Fruit fly (Drosophila melanogaster): ENCODE data around the gene CG13014.

CG13014 gene

dm6 chrX:16610601-16611058, 23.0 kb downstream of the CG13014 start, which contains the start of gene mbt (continued):
- TF ChIP-seq Lpt (GFP tag; optimal IDR thresholded peaks at IDR 0.05) (no peak), CG3726 (GFP tag; IDR thresholded peaks at IDR 0.05) (no peak), CG10979 (tag; optimal IDR thresholded peaks at IDR 0.05) (no peak), CG4730 (GFP tag; IDR thresholded peaks at IDR 0.05) (no peak), ssp (GFP tag; IDR thresholded peaks at IDR 0.05) (no peak), fu2 (GFP tag; optimal IDR thresholded peaks at IDR 0.05) (no peak), pb (GFP tag; optimal IDR thresholded peaks at IDR 0.05) (no peak), sna (GFP tag; IDR thresholded peaks at IDR 0.05; ENCODE audit: partially characterized antibody) (peak; percentile 74), CG10267 (tag; optimal IDR thresholded peaks at IDR 0.05) (peak; percentile 43), sisA (GFP tag; IDR thresholded peaks at IDR 0.05) (no peak), CG12104 (GFP tag; optimal IDR thresholded peaks at IDR 0.05) (no peak), maf-S (GFP tag; optimal IDR thresholded peaks at IDR 0.05) (peak; percentile 21), Hr39 (optimal IDR thresholded peaks at IDR 0.05) (peak; percentile 87), vnd (GFP tag; IDR thresholded peaks at IDR 0.05; ENCODE audit: partially characterized antibody) (peak; percentile 82), gsb (GFP tag; IDR thresholded peaks at IDR 0.05) (no peak), Atf-2 (GFP tag; optimal IDR thresholded peaks at IDR 0.05) (no peak), zf30C (GFP tag; optimal IDR thresholded peaks at IDR 0.05) (no peak), CG17802 (tag; optimal IDR thresholded peaks at IDR 0.05) (no peak), ftz-f1 (GFP tag; optimal IDR thresholded peaks at IDR 0.05) (peak; percentile 19), Rx (GFP tag; IDR thresholded peaks at IDR 0.05) (no peak), Gug (GFP tag; IDR thresholded peaks at IDR 0.05) (no peak), CG13123 (GFP tag; optimal IDR thresholded peaks at IDR 0.05) (no peak), hkb (optimal IDR thresholded peaks at IDR 0.05) (no peak), hkb (GFP tag; IDR thresholded peaks at IDR 0.05) (no peak), tx (GFP tag; optimal IDR thresholded peaks at IDR 0.05) (no peak), ttk (GFP tag; IDR thresholded peaks at IDR 0.05) (no peak), CG14965 (GFP tag; optimal IDR thresholded peaks at IDR 0.05; ENCODE audit: borderline replicate concordance) (no peak), sr (GFP tag; IDR thresholded peaks at IDR 0.05) (no peak), crp (GFP tag; optimal IDR thresholded peaks at IDR 0.05) (no peak), CG10209 (GFP tag; optimal IDR thresholded peaks at IDR 0.05) (no peak), B-H1 (GFP tag; IDR thresholded peaks at IDR 0.05) (no peak), sqz (GFP tag; optimal IDR thresholded peaks at IDR 0.05) (peak; percentile 53), Scr (GFP tag; IDR thresholded peaks at IDR 0.05; ENCODE audit: partially characterized antibody) (peak; percentile 91), CG10654 (GFP tag; optimal IDR thresholded peaks at IDR 0.05) (no peak), vfl (GFP tag; optimal IDR thresholded peaks at IDR 0.05) (no peak), CG14014 (GFP tag; IDR thresholded peaks at IDR 0.05) (no peak), CG6854 (GFP tag; optimal IDR thresholded peaks at IDR 0.05) (no peak), CG10431 (GFP tag; optimal IDR thresholded peaks at IDR 0.05) (no peak), E2f2 (GFP tag; IDR thresholded peaks at IDR 0.05) (peak; percentile 85), CG2199 (GFP tag; IDR thresholded peaks at IDR 0.05) (no peak), en (GFP tag; optimal IDR thresholded peaks at IDR 0.05) (no peak), CG8944 (GFP tag; optimal IDR thresholded peaks at IDR 0.05) (no peak), D19B (GFP tag; optimal IDR thresholded peaks at IDR 0.05) (no peak), gce (GFP tag; IDR thresholded peaks at IDR 0.05) (no peak), CG8089 (GFP tag; optimal IDR thresholded peaks at IDR 0.05) (no peak), Dp (GFP tag; optimal IDR thresholded peaks at IDR 0.05) (peak; percentile 82), Six4 (GFP tag; optimal IDR thresholded peaks at IDR 0.05) (no peak), slp2 (GFP tag; optimal IDR thresholded peaks at IDR 0.05) (peak; percentile 31), hb (GFP tag; IDR thresholded peaks at IDR 0.05; ENCODE audit: partially characterized antibody) (peak; percentile 84), CG2678 (tag; optimal IDR thresholded peaks at IDR 0.05) (no peak), CG11504 (tag; optimal IDR thresholded peaks at IDR 0.05) (no peak), CG4854 (GFP tag; optimal IDR thresholded peaks at IDR 0.05) (no peak), disco-r (GFP tag; optimal IDR thresholded peaks at IDR 0.05) (no peak)

Measured in whole organism, embryonic.